Worm (Caenorhabditis elegans) whole organism, mixed stage, embryonic: ENCODE results near the gene srlf-15.
A peak's percentile ranks its signal among the peaks of the same experiment; 100 is the strongest.

Source experiments
- blmp-1 ChIP-seq: fragments of 150-350 bp; optimal IDR thresholded peaks from 2 replicates; lab custom pipeline; 2014; ENCODE audit warnings: missing biosample characterization, missing genetic modification characterization
- ces-1 ChIP-seq: fragments of 150-350 bp; optimal IDR thresholded peaks from 2 replicates; lab custom pipeline; 2014; ENCODE audit warnings: missing biosample characterization, missing genetic modification reagents, missing genetic modification characterization
- elt-1 ChIP-seq: sonication (generic microtip); optimal IDR thresholded peaks from 2 replicates; lab custom pipeline; 2017; ENCODE audit warnings: missing genetic modification characterization, mild to moderate bottlenecking, missing compliant biosample characterization, antibody characterized with exemption, moderate library complexity, borderline replicate concordance; ENCODE audit not compliant: insufficient read depth
- elt-3 ChIP-seq: fragments of 150-350 bp; optimal IDR thresholded peaks from 2 replicates; lab custom pipeline; 2014; ENCODE audit warnings: missing biosample characterization, missing genetic modification characterization
- lin-32 ChIP-seq: fragments of 200-800 bp; sonication (Bioruptor generic); optimal IDR thresholded peaks from 2 replicates; lab custom pipeline; 2018; ENCODE audit warnings: mild to moderate bottlenecking, missing genetic modification characterization, missing compliant biosample characterization
- mls-2 ChIP-seq: sonication (generic microtip); optimal IDR thresholded peaks from 2 replicates; lab custom pipeline; 2016; ENCODE audit warnings: mild to moderate bottlenecking, missing genetic modification characterization, moderate library complexity, missing compliant biosample characterization
- nhr-76 ChIP-seq: sonication (generic microtip); optimal IDR thresholded peaks from 2 replicates; lab custom pipeline; 2017; ENCODE audit warnings: missing biosample characterization, missing genetic modification characterization
- pha-4 ChIP-seq: fragments of 150-350 bp; optimal IDR thresholded peaks from 2 replicates; lab custom pipeline; 2018; ENCODE audit warnings: missing biosample characterization, missing genetic modification reagents, missing genetic modification characterization
- sptf-1 ChIP-seq: sonication (generic microtip); optimal IDR thresholded peaks from 2 replicates; lab custom pipeline; 2017; ENCODE audit warnings: mild to moderate bottlenecking, missing genetic modification characterization, moderate library complexity, missing compliant biosample characterization
- tbx-8 ChIP-seq: fragments of 200-800 bp; sonication (Bioruptor generic); optimal IDR thresholded peaks from 2 replicates; lab custom pipeline; 2018; ENCODE audit warnings: mild to moderate bottlenecking, missing genetic modification characterization, moderate library complexity, missing compliant biosample characterization
- unc-120 ChIP-seq: sonication (generic microtip); optimal IDR thresholded peaks from 2 replicates; lab custom pipeline; 2017; ENCODE audit warnings: missing genetic modification characterization, missing compliant biosample characterization; ENCODE audit not compliant: poor library complexity, severe bottlenecking
- ztf-11 ChIP-seq: fragments of 150-350 bp; optimal IDR thresholded peaks from 2 replicates; lab custom pipeline; 2014; ENCODE audit warnings: missing biosample characterization, missing genetic modification characterization

Gene srlf-15

ce11 chrII:11064191-11064695 is 28.4 kb downstream of the srlf-15 start:
- TF ChIP-seq unc-120 (tag; lab: Kevin White, UChicago) (no peak), elt-3 (no peak), tbx-8 (GFP tag; lab: Kevin White, UChicago) (no peak), ztf-11 (tag; lab: Kevin White, UChicago) (no peak), blmp-1 (tag; lab: Kevin White, UChicago) (no peak), nhr-76 (tag; lab: Kevin White, UChicago) (no peak)

ce11 chrII:11072565-11072964 is 36.7 kb downstream of the srlf-15 start:
- TF ChIP-seq sptf-1 (tag; lab: Kevin White, UChicago), result peak; percentile 19
- TF ChIP-seq ces-1 (GFP tag; lab: Kevin White, UChicago), result peak; percentile 63
- TF ChIP-seq lin-32 (GFP tag; lab: Kevin White, UChicago), result no peak
- TF ChIP-seq, all 35 proteins: peak for 2

DNA sequence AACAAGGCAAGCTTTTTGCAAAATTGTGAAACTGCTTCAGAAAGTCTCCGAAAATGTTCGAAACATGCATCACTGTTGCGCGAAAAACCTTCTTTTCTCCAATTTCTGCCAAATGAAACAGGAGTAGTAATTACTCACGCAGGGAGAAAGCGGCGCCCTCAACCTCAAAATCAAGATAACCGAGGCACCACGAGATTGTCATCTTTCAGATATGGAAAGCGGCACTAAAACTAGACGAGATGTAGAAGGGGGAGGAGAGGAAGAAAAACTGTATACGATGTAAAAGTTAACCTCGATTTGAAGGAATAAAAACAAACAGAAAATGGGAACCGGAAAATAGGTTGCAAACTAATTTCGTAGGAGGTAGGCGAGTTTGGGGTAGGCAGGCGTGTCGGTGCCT is 40.7 kb downstream of the srlf-15 start:
- TF ChIP-seq elt-1 (tag; lab: Kevin White, UChicago) (peak; percentile 82), ztf-11 (tag; lab: Kevin White, UChicago) (no peak)

ce11 chrII:11086770-11087169 is 50.9 kb downstream of the srlf-15 start:
- TF ChIP-seq ces-1 (GFP tag; lab: Kevin White, UChicago) (peak; percentile 63), mls-2 (tag; lab: Kevin White, UChicago) (no peak)

DNA sequence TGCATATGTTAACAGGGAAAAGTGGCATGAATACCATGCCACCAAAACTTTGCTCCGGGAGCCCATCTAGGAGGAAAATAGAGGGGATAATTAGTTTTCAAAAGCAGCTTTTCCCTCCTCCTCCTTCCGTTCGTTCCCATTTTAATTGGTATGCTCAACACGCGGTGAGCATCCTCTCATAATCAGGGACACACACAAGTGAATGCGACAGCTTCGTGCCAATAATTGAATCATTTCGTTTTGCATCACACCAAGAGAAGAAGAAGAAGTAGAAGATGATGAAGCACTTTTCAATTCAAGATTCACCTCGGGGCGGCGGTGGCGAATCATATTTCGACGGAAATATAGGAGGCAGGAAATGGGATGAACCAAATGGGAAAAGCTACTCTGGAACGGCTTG is 52.3 kb downstream of the srlf-15 start:
- TF ChIP-seq pha-4 (tag; lab: Kevin White, UChicago) (no peak), mls-2 (tag; lab: Kevin White, UChicago) (peak; percentile 30), ces-1 (GFP tag; lab: Kevin White, UChicago) (peak; percentile 97)
- TF ChIP-seq, all 35 proteins: peak for 2
